Fruit fly (Drosophila melanogaster): ENCODE measurements around the gene CG7326.
A peak's percentile ranks its signal among the peaks of the same experiment; 100 is the strongest.

DNA sequence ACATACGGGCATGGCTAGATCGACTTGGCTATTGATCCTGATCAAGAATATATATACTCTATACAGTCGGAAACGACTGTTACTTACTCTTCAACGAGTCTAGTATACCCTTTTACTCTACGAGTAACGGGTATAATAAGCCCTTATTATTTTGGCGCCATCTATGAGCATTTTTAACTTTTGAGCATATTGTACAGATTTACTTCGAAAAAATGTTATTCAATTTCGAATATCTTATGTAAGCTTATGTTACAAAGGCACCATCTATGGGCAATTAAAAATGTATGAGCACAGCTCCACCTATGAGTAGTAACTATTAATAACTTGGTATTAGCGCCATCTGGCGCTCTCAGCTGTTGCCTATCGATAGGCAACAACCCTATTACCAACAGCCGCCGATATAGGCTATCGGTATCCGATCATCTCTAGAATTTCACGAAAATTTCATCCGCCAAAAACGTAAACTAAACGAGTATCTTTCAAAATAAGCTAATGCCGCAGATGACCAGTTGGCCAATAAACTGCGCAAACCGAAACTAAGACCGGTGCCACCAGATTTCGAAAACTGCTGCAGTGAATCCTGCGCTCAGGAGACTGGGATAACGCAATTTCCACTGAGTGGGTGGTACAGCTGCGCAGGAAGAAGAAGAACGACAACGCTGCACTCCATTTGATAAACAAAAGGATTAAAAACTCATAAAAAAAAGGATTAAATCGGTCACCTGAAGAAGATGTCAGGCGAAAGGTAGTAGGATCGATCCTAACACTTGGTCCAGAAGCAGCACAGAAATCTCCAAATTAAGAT lies 20.1 kb downstream of the CG7326 start, which contains the start of gene htk:
- TF ChIP-seq vfl (GFP tag; optimal IDR thresholded peaks at IDR 0.05) = peak; percentile 18
- TF ChIP-seq CG34376 (GFP tag; optimal IDR thresholded peaks at IDR 0.05) = peak; percentile 32
- peak; percentile 78 for TF ChIP-seq NC2β (GFP tag; optimal IDR thresholded peaks at IDR 0.05)
- TF ChIP-seq PHDP (tag; optimal IDR thresholded peaks at IDR 0.05) = peak; percentile 44
- TF ChIP-seq bigmax (GFP tag; optimal IDR thresholded peaks at IDR 0.05) = no peak
- TF ChIP-seq aop (GFP tag; IDR thresholded peaks at IDR 0.05) = no peak
